Fruit fly (Drosophila melanogaster): ENCODE measurements around the gene CG7912.

CG7912 gene

DNA sequence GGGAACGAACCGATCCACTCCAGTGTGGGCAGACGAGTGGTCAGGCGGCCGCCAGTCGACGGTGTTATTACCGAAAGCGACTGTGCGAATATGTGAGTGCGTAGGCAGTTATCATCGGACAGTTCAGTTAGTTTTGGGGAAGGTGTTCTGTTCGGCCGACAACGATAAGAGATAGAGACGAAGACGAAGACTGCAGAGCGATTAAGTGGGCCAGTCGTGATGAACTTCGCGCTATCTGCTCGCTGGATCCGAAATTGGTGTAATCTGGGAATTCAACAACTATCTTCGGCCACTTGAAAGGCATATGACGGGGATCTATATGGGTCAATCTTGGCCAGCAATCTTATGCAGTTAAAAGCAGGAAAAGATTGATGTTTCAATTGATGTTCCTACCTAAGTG, at the start of gene CG7912:
CG7912 (minus strand) TSS at position 17 of the 400 bp plus-strand sequence.
- no peak for TF ChIP-seq CG17801 (GFP tag; optimal IDR thresholded peaks at IDR 0.05; ENCODE audit: partially characterized antibody)

- peak; percentile 12 for TF ChIP-seq CG17801 (GFP tag; optimal IDR thresholded peaks at IDR 0.05; ENCODE audit: partially characterized antibody)
Measured at dm6 chr3R:30058057-30058868, 49.3 kb upstream of the CG7912 start, which contains the start of gene sima. TSS of gene sima (plus strand) at chr3R:30058311.

dm6 chr3R:30056592-30057135, 47.7 kb upstream of the CG7912 start, which contains the start of the genes CG7950 and Rpp14a:
TSS of gene CG7950 (plus strand) at chr3R:30056859.
TSS of gene Rpp14a (plus strand) at chr3R:30056859.
- TF ChIP-seq CG17801 (GFP tag; optimal IDR thresholded peaks at IDR 0.05; ENCODE audit: partially characterized antibody): peak; percentile 90

dm6 chr3R:30055915-30056544, 47.0 kb upstream of the CG7912 start, which contains the start of the genes Rpp14b and spn-A:
TSS of gene Rpp14b (plus strand) at chr3R:30055957.
TSS of gene spn-A (minus strand) at chr3R:30056037.
- TF ChIP-seq CG17801 (GFP tag; optimal IDR thresholded peaks at IDR 0.05; ENCODE audit: partially characterized antibody): peak; percentile 8

DNA sequence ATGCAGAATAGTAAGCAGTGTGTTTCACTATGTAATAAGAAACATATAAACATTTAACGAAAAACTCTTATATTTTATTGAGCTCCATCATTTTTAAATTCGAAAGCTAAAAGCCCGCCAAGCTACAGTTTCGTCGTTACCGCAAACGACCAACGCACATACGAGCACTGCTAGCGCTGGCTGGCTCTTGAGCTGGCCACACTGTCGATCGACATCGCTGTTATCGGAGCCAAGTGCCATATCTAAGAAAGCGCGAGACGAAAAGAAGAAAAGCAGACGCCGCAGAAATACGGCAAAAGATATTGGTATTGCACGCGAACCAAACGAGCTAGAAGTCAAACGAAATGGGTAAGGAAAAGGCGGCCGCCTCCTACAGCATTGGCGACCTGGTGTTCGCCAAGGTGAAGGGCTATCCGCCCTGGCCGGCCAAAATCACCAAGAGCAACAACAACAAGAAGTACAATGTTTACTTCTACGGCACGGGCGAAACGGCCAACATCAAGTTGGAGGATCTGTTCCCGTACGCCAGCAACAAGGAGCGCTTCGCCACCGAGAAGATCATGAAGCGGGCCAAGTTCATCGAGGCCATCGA, 43.6 kb upstream of the CG7912 start, which contains the start of gene Jasper:
Jasper (plus strand) TSS at position 60 of the 592 bp plus-strand sequence.
- peak; percentile 41 for TF ChIP-seq CG17801 (GFP tag; optimal IDR thresholded peaks at IDR 0.05; ENCODE audit: partially characterized antibody)

DNA sequence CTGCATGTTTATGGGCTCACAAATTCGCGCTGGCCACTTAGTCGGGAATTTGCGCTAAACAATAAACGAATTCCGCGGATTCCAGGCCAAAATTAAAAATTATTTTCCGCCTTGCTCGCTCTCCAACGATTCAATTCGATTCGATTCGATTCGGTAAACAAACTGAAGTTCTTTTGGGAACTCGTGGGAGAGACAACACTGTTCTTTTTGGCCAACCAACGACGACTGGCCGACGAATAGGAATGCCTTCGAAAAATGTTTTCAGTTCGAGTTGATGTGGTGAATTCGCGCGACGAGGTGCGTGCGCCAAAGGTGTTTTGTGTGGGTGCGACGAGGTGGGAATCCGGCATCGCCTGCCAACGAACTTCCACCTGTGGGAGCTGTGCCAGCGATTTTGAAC, 42.9 kb upstream of the CG7912 start, which contains the start of gene CG15528:
CG15528 (minus strand) TSS at position 180 of the 400 bp plus-strand sequence.
- no peak for TF ChIP-seq CG17801 (GFP tag; optimal IDR thresholded peaks at IDR 0.05; ENCODE audit: partially characterized antibody)

- TF ChIP-seq CG17801 (GFP tag; optimal IDR thresholded peaks at IDR 0.05; ENCODE audit: partially characterized antibody): no peak
Measured at dm6 chr3R:30050448-30050847, 41.5 kb upstream of the CG7912 start.

DNA sequence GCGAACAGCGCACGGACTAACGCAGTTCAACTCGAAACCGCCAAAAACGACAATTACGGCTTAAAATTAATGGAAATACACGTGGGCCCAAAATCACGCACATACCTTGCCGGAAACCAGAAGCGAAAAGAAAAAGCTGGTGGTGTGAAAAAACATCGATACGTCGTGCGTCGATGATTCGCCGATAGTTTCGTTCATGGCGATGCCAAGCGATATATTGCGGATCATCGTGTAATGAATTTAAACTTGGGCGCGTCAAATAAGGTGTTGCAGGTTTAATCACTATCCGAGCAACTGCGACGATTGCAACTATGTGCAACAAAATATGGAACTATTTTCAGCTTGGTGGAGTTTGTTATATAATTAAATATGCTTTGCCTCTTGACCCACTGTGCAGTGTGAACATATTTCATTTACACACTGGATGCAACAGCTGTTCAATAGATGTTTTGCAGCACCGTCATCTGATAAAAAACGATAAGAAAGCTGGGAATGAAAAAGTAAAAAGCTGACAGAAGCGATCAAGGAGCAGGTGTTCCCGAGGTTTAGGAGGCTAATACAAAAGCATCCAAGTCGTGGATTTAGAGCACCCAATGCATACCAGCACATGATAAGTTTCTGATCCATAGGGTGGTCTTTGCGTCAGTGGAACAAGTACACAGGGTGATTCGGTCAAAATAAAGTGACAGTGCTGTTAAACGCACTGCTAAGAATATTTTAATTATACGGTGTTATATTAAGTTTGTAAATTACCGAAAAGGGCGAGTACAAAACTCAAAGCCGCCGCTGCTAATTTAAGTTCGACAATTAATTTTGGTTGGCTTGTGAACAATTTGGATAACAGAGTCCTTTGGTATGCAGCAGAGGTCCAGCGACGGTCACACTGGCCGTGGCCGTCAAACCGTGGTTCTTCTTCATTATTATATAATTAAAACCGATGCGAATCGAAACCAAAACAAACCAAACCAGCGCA, 37.3 kb upstream of the CG7912 start, which contains the start of the genes RpL32 and CG7943:
RpL32 (minus strand) TSS at position 133 of the 973 bp plus-strand sequence.
CG7943 (plus strand) TSS at position 442 of the 973 bp plus-strand sequence.
- peak; percentile 95 for TF ChIP-seq CG17801 (GFP tag; optimal IDR thresholded peaks at IDR 0.05; ENCODE audit: partially characterized antibody)

DNA sequence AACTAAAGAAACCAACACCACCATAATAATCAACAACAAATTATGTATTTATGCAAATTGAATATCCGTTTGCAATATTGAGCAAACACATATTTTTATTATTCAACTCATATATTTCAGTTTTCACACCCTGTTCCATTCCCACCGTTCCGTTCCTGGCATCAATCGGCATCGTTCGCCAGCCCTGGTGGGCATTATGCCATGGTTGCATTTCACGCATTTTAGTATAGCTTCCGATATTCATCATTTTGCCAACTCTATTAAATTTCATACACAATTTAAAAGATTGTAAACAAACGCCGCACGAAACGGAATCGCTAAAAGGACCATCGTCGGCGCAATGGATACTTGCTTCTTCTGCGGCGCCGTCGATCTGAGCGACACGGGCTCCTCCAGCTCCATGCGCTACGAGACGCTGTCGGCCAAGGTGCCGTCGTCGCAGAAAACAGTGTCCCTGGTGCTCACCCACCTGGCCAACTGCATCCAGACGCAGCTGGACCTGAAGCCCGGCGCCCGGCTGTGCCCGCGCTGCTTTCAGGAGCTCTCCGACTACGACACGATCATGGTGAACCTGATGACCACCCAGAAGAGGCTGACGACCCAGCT, 34.3 kb upstream of the CG7912 start, which contains the start of gene Sry-delta:
Sry-delta (plus strand) TSS at position 203 of the 606 bp plus-strand sequence.
- TF ChIP-seq CG17801 (GFP tag; optimal IDR thresholded peaks at IDR 0.05; ENCODE audit: partially characterized antibody): peak; percentile 68

dm6 chr3R:30040879-30041278, 31.9 kb upstream of the CG7912 start:
- no peak for TF ChIP-seq CG17801 (GFP tag; optimal IDR thresholded peaks at IDR 0.05; ENCODE audit: partially characterized antibody)

dm6 chr3R:30039494-30039893, 30.5 kb upstream of the CG7912 start, which contains the start of the genes janA, Sry-alpha and Sry-beta:
TSS of gene janA (minus strand) at chr3R:30039533.
TSS of gene Sry-alpha (plus strand) at chr3R:30039719.
TSS of gene Sry-beta (plus strand) at chr3R:30039719.
- TF ChIP-seq CG17801 (GFP tag; optimal IDR thresholded peaks at IDR 0.05; ENCODE audit: partially characterized antibody): no peak

dm6 chr3R:30038628-30039027, 29.6 kb upstream of the CG7912 start, which contains the start of gene janB:
TSS of gene janB (minus strand) at chr3R:30038728.
- TF ChIP-seq CG17801 (GFP tag; optimal IDR thresholded peaks at IDR 0.05; ENCODE audit: partially characterized antibody): no peak

dm6 chr3R:30037630-30038029, 28.6 kb upstream of the CG7912 start, which contains the start of gene ocn:
TSS of gene ocn (minus strand) at chr3R:30037730.
- no peak for TF ChIP-seq CG17801 (GFP tag; optimal IDR thresholded peaks at IDR 0.05; ENCODE audit: partially characterized antibody)
